Fruit fly (Drosophila melanogaster) whole organism, embryonic: ENCODE results near the gene CG7985.

Source experiments
- Aef1 ChIP-seq: fragments of 200-800 bp; sonication (Bioruptor generic); IDR thresholded peaks from 3 replicates; pipeline ENCODE4 v1.3.6; 2022; ENCODE audit warnings: missing biosample characterization, missing genetic modification characterization
- CG11085 ChIP-seq: fragments of 200-800 bp; sonication (Bioruptor generic); IDR thresholded peaks from 2 replicates; pipeline ENCODE4 v1.3.6; 2022; ENCODE audit warnings: missing biosample characterization, missing genetic modification characterization
- CG11093 ChIP-seq: fragments of 200-800 bp; sonication (Bioruptor generic); IDR thresholded peaks from 3 replicates; pipeline ENCODE4 v1.3.6; 2022; ENCODE audit warnings: missing biosample characterization, missing genetic modification characterization
- CG13894 ChIP-seq: fragments of 200-800 bp; sonication (Bioruptor generic); optimal IDR thresholded peaks from 3 replicates; lab custom pipeline; 2018; ENCODE audit warnings: missing biosample characterization, mild to moderate bottlenecking, missing genetic modification characterization, moderate library complexity
- CG14667 ChIP-seq: fragments of 200-800 bp; sonication (Bioruptor generic); IDR thresholded peaks from 2 replicates; pipeline ENCODE4 v1.3.6; 2022; ENCODE audit warnings: missing biosample characterization, missing genetic modification characterization
- CG1832 ChIP-seq: fragments of 200-800 bp; sonication (Bioruptor generic); optimal IDR thresholded peaks from 2 replicates; lab custom pipeline; 2017; ENCODE audit warnings: missing biosample characterization, mild to moderate bottlenecking, missing genetic modification characterization, inconsistent platforms
- CG18476 ChIP-seq: fragments of 200-800 bp; sonication (Bioruptor generic); optimal IDR thresholded peaks from 2 replicates; lab custom pipeline; 2016; ENCODE audit warnings: missing biosample characterization, mild to moderate bottlenecking, missing genetic modification characterization
- CG2875 ChIP-seq: fragments of 200-800 bp; sonication (Bioruptor generic); optimal IDR thresholded peaks from 2 replicates; lab custom pipeline; 2017; ENCODE audit warnings: missing biosample characterization, mild to moderate bottlenecking, missing genetic modification characterization, missing genetic modification reagents
- CG32767 ChIP-seq: fragments of 200-800 bp; sonication (Bioruptor generic); IDR thresholded peaks from 2 replicates; pipeline ENCODE4 v1.3.6; 2022; ENCODE audit warnings: missing biosample characterization, missing genetic modification characterization
- CG4360 ChIP-seq: fragments of 200-800 bp; sonication (Bioruptor generic); IDR thresholded peaks from 2 replicates; pipeline ENCODE4 v1.3.6; 2022; ENCODE audit warnings: missing biosample characterization, missing genetic modification characterization
- CG4424 ChIP-seq: fragments of 200-800 bp; sonication (Bioruptor generic); optimal IDR thresholded peaks from 3 replicates; lab custom pipeline; 2016; ENCODE audit warnings: missing biosample characterization, missing genetic modification characterization
- CG4854 ChIP-seq: fragments of 200-800 bp; sonication (Bioruptor generic); optimal IDR thresholded peaks from 2 replicates; lab custom pipeline; 2016; ENCODE audit warnings: missing biosample characterization, missing genetic modification characterization, inconsistent platforms
- CG5245 ChIP-seq: fragments of 200-800 bp; sonication (Bioruptor generic); optimal IDR thresholded peaks from 3 replicates; lab custom pipeline; 2016; ENCODE audit warnings: missing biosample characterization, missing genetic modification characterization
- CG6683 ChIP-seq: fragments of 200-800 bp; sonication (Bioruptor generic); optimal IDR thresholded peaks from 2 replicates; lab custom pipeline; 2017; ENCODE audit warnings: missing biosample characterization, mild to moderate bottlenecking, missing genetic modification characterization, missing genetic modification reagents
- CG7963 ChIP-seq: fragments of 200-800 bp; sonication (Bioruptor generic); IDR thresholded peaks from 3 replicates; pipeline ENCODE4 v1.3.6; 2022; ENCODE audit warnings: missing biosample characterization, missing genetic modification characterization; ENCODE audit not compliant: partially characterized antibody
- CG7987 ChIP-seq: fragments of 200-800 bp; sonication (Bioruptor generic); optimal IDR thresholded peaks from 2 replicates; lab custom pipeline; 2018; ENCODE audit warnings: missing biosample characterization, mild to moderate bottlenecking, missing genetic modification characterization, moderate library complexity
- CG8765 ChIP-seq: fragments of 200-800 bp; sonication (Bioruptor generic); IDR thresholded peaks from 2 replicates; pipeline ENCODE4 v1.3.6; 2022; ENCODE audit warnings: missing biosample characterization, missing genetic modification characterization
- CrebB ChIP-seq: fragments of 200-800 bp; sonication (Bioruptor generic); optimal IDR thresholded peaks from 3 replicates; lab custom pipeline; 2018; ENCODE audit warnings: missing biosample characterization, mild to moderate bottlenecking, missing genetic modification characterization
- D19B ChIP-seq: fragments of 200-800 bp; sonication (Bioruptor generic); optimal IDR thresholded peaks from 2 replicates; lab custom pipeline; 2017; ENCODE audit warnings: missing biosample characterization, mild to moderate bottlenecking, missing genetic modification characterization
- Dll ChIP-seq: fragments of 200-800 bp; sonication (Bioruptor generic); IDR thresholded peaks from 4 replicates; pipeline ENCODE4 v1.3.6; 2022; ENCODE audit warnings: missing biosample characterization, missing genetic modification characterization; ENCODE audit not compliant: partially characterized antibody
- Doc3 ChIP-seq: fragments of 200-800 bp; sonication (Bioruptor generic); IDR thresholded peaks from 3 replicates; pipeline ENCODE4 v1.3.6; 2022; ENCODE audit warnings: missing biosample characterization, missing genetic modification characterization; ENCODE audit not compliant: partially characterized antibody
- Ets65A ChIP-seq: fragments of 200-800 bp; sonication (Bioruptor generic); peaks from one replicate; lab custom pipeline; 2016; ENCODE audit warnings: missing biosample characterization, missing genetic modification characterization
- Fer2 ChIP-seq: fragments of 200-800 bp; sonication (Bioruptor generic); optimal IDR thresholded peaks from 2 replicates; lab custom pipeline; 2018; ENCODE audit warnings: missing biosample characterization, mild to moderate bottlenecking, missing genetic modification characterization, moderate library complexity
- GATAe ChIP-seq: fragments of 200-800 bp; sonication (Bioruptor generic); conservative IDR thresholded peaks from 2 replicates; pipeline ENCODE4 v1.3.6; 2022; ENCODE audit warnings: missing biosample characterization, missing genetic modification characterization
- Hmr ChIP-seq: fragments of 200-800 bp; sonication (Bioruptor generic); optimal IDR thresholded peaks from 3 replicates; lab custom pipeline; 2017; ENCODE audit warnings: mild to moderate bottlenecking, missing biosample characterization, missing genetic modification reagents, missing genetic modification characterization
- Hmx ChIP-seq: fragments of 200-800 bp; sonication (Bioruptor generic); optimal IDR thresholded peaks from 2 replicates; lab custom pipeline; 2016; ENCODE audit warnings: missing biosample characterization, missing genetic modification characterization
- Lim3 ChIP-seq: fragments of 200-800 bp; sonication (Bioruptor generic); IDR thresholded peaks from 2 replicates; pipeline ENCODE4 v1.3.6; 2022; ENCODE audit warnings: missing biosample characterization, missing genetic modification characterization
- Meics ChIP-seq: fragments of 200-800 bp; sonication (Bioruptor generic); optimal IDR thresholded peaks from 2 replicates; lab custom pipeline; 2017; ENCODE audit warnings: missing biosample characterization, mild to moderate bottlenecking, missing genetic modification characterization
- NK7.1 ChIP-seq: fragments of 200-800 bp; sonication (Bioruptor generic); optimal IDR thresholded peaks from 3 replicates; lab custom pipeline; 2016; ENCODE audit warnings: missing biosample characterization, missing genetic modification characterization
- Oaz ChIP-seq: fragments of 200-800 bp; sonication (Bioruptor generic); IDR thresholded peaks from 2 replicates; pipeline ENCODE4 v1.3.6; 2022; ENCODE audit warnings: missing biosample characterization, missing genetic modification characterization
- Scr ChIP-seq: fragments of 200-800 bp; sonication (Bioruptor generic); IDR thresholded peaks from 2 replicates; pipeline ENCODE4 v1.3.6; 2022; ENCODE audit warnings: missing biosample characterization, missing genetic modification characterization; ENCODE audit not compliant: partially characterized antibody
- Sox100B ChIP-seq: fragments of 200-800 bp; sonication (Bioruptor generic); optimal IDR thresholded peaks from 3 replicates; lab custom pipeline; 2018; ENCODE audit warnings: missing biosample characterization, mild to moderate bottlenecking, missing genetic modification characterization
- abd-A ChIP-seq: fragments of 200-800 bp; sonication (Bioruptor generic); optimal IDR thresholded peaks from 3 replicates; lab custom pipeline; 2019; ENCODE audit warnings: missing biosample characterization, mild to moderate bottlenecking, missing genetic modification characterization, moderate library complexity
- gfzf ChIP-seq: fragments of 200-800 bp; sonication (Bioruptor generic); optimal IDR thresholded peaks from 2 replicates; lab custom pipeline; 2016; ENCODE audit warnings: missing biosample characterization, mild to moderate bottlenecking, missing genetic modification characterization, moderate library complexity
- hth ChIP-seq: fragments of >200 bp; optimal IDR thresholded peaks from 2 replicates; lab custom pipeline; 2017; ENCODE audit warnings: inconsistent platforms
- lmd ChIP-seq: fragments of 200-800 bp; sonication (Bioruptor generic); IDR thresholded peaks from 2 replicates; pipeline ENCODE4 v1.3.6; 2022; ENCODE audit warnings: missing biosample characterization, missing genetic modification characterization
- lov ChIP-seq, 2 experiments: fragments of 200-800 bp in 1 of 2; fragments of >200 bp in 1 of 2; sonication (Bioruptor generic) in 1 of 2; IDR thresholded peaks in 1 of 2; optimal IDR thresholded peaks in 1 of 2; 2 replicates in 1 of 2; 3 replicates in 1 of 2; pipeline versions ENCODE4 v1.3.6 to Lab custom; 2017 to 2022; ENCODE audit warnings: missing biosample characterization in 1 of 2, missing genetic modification characterization in 1 of 2
- pfk ChIP-seq: fragments of 200-800 bp; sonication (Bioruptor generic); optimal IDR thresholded peaks from 2 replicates; lab custom pipeline; 2018; ENCODE audit warnings: missing biosample characterization, mild to moderate bottlenecking, missing genetic modification characterization, moderate library complexity
- pho ChIP-seq: fragments of 200-800 bp; sonication (Bioruptor generic); optimal IDR thresholded peaks from 2 replicates; lab custom pipeline; 2016; ENCODE audit warnings: missing biosample characterization, missing genetic modification characterization
- pros ChIP-seq: fragments of 200-800 bp; sonication (Bioruptor generic); optimal IDR thresholded peaks from 3 replicates; lab custom pipeline; 2019; ENCODE audit warnings: missing biosample characterization, mild to moderate bottlenecking, missing genetic modification characterization, moderate library complexity
- psq ChIP-seq: fragments of 200-800 bp; sonication (Bioruptor generic); optimal IDR thresholded peaks from 2 replicates; lab custom pipeline; 2017; ENCODE audit warnings: missing biosample characterization, missing genetic modification characterization
- row ChIP-seq: fragments of 200-800 bp; sonication (Bioruptor generic); IDR thresholded peaks from 3 replicates; pipeline ENCODE4 v1.3.6; 2022; ENCODE audit warnings: missing biosample characterization, missing genetic modification characterization
- seq ChIP-seq: fragments of 200-800 bp; sonication (Bioruptor generic); IDR thresholded peaks from 2 replicates; pipeline ENCODE4 v1.3.6; 2022; ENCODE audit warnings: missing biosample characterization, missing genetic modification characterization
- sim ChIP-seq: fragments of 200-800 bp; sonication (Bioruptor generic); IDR thresholded peaks from 2 replicates; pipeline ENCODE4 v1.3.6; 2022; ENCODE audit warnings: missing biosample characterization, missing genetic modification characterization
- ssp ChIP-seq: fragments of 200-800 bp; sonication (Bioruptor generic); IDR thresholded peaks from 2 replicates; pipeline ENCODE4 v1.3.6; 2022; ENCODE audit warnings: missing biosample characterization, missing genetic modification characterization
- stc ChIP-seq: fragments of 200-800 bp; sonication (Bioruptor generic); IDR thresholded peaks from 2 replicates; pipeline ENCODE4 v1.3.6; 2022; ENCODE audit warnings: missing biosample characterization, missing genetic modification characterization
- toy ChIP-seq: fragments of 200-800 bp; sonication (Bioruptor generic); IDR thresholded peaks from 2 replicates; pipeline ENCODE4 v1.3.6; 2022; ENCODE audit warnings: missing biosample characterization, missing genetic modification characterization
- trem ChIP-seq: fragments of 200-800 bp; optimal IDR thresholded peaks from 3 replicates; lab custom pipeline; 2019; ENCODE audit warnings: missing biosample characterization, mild to moderate bottlenecking, missing genetic modification characterization, moderate library complexity
- trh ChIP-seq: fragments of 200-800 bp; sonication (Bioruptor generic); optimal IDR thresholded peaks from 2 replicates; lab custom pipeline; 2016; ENCODE audit warnings: missing biosample characterization, missing genetic modification characterization

The CG7985 gene

dm6 chr3R:18164052-18164722 lies 35.5 kb upstream of the CG7985 start, which contains the start of the genes CG7218 and Cbp20 (continued):
- peak; percentile 69 for TF ChIP-seq CG13894 (tag; lab: Kevin White, UChicago)
- TF ChIP-seq stc (GFP tag; lab: Robert Waterston, UW), result no peak
- peak; percentile 73 for TF ChIP-seq gfzf (GFP tag; lab: Kevin White, UChicago)
- peak; percentile 65; the same call in 2 of the 3 replicates for TF ChIP-seq CG7963 (GFP tag; lab: Robert Waterston, UW)
- TF ChIP-seq CG4424 (GFP tag; lab: Kevin White, UChicago), result peak; percentile 71
- no peak for TF ChIP-seq CG1832
- TF ChIP-seq lov (optimal IDR thresholded peaks at IDR 0.05; lab: Kevin White, UChicago), result no peak
- no peak for TF ChIP-seq lov (GFP tag; IDR thresholded peaks at IDR 0.05; lab: Robert Waterston, UW)
- peak; percentile 42; the same call in 1 of the 2 replicates for TF ChIP-seq CG4360 (GFP tag; lab: Robert Waterston, UW)
- peak; percentile 60 for TF ChIP-seq CG8765 (GFP tag; lab: Robert Waterston, UW)
- TF ChIP-seq seq (GFP tag; lab: Robert Waterston, UW), result no peak
- peak; percentile 94 for TF ChIP-seq Ets65A (GFP tag; lab: Kevin White, UChicago)
- TF ChIP-seq Dll (GFP tag; lab: Robert Waterston, UW), result peak; percentile 96
- TF ChIP-seq CG4854 (GFP tag; lab: Kevin White, UChicago), result peak; percentile 26
- peak; percentile 58; the same call in 1 of the 2 replicates for TF ChIP-seq CG14667 (GFP tag; lab: Robert Waterston, UW)
- TF ChIP-seq D19B (GFP tag; lab: Kevin White, UChicago), result peak; percentile 61
- peak; percentile 64 for TF ChIP-seq pho
- peak; percentile 70 for TF ChIP-seq Meics (GFP tag; lab: Kevin White, UChicago)
- TF ChIP-seq CG18476, result peak; percentile 61
- TF ChIP-seq pros (GFP tag; lab: Kevin White, UChicago), result no peak
- TF ChIP-seq Sox100B (GFP tag; lab: Kevin White, UChicago), result peak; percentile 35
- TF ChIP-seq psq (GFP tag; lab: Kevin White, UChicago), result no peak
- TF ChIP-seq GATAe (GFP tag; lab: Robert Waterston, UW), result no peak
- no peak; the same call in 1 of the 2 replicates for TF ChIP-seq CG32767 (GFP tag; lab: Robert Waterston, UW)
- peak; percentile 3 for TF ChIP-seq CrebB (tag; lab: Kevin White, UChicago)
- peak; percentile 69; the same call in 2 of the 3 replicates for TF ChIP-seq Aef1 (GFP tag; lab: Robert Waterston, UW)
- no peak for TF ChIP-seq CG2875
- TF ChIP-seq lmd (GFP tag; lab: Robert Waterston, UW), result peak; percentile 76
- TF ChIP-seq trem, result peak; percentile 83
- TF ChIP-seq pfk (GFP tag; lab: Kevin White, UChicago), result no peak
- TF ChIP-seq ssp (GFP tag; lab: Robert Waterston, UW), result peak; percentile 34; the same call in 1 of the 2 replicates
- TF ChIP-seq trh, result no peak
- peak; percentile 56 for TF ChIP-seq Fer2 (tag; lab: Kevin White, UChicago)
- TF ChIP-seq Scr, result peak; percentile 91
- TF ChIP-seq toy, result no peak
- no peak for TF ChIP-seq Hmx (GFP tag; lab: Kevin White, UChicago)
- no peak for TF ChIP-seq NK7.1
- TF ChIP-seq CG11085 (GFP tag; lab: Robert Waterston, UW), result peak; percentile 60; the same call in 1 of the 2 replicates
- TF ChIP-seq Hmr (GFP tag; lab: Kevin White, UChicago), result peak; percentile 70
- peak; percentile 55 for TF ChIP-seq CG5245
- peak; percentile 91 for TF ChIP-seq row (GFP tag; lab: Robert Waterston, UW)
- peak; percentile 41; the same call in 1 of the 3 replicates for TF ChIP-seq CG11093 (GFP tag; lab: Robert Waterston, UW)
- TF ChIP-seq Oaz, result no peak
- no peak for TF ChIP-seq Lim3 (GFP tag; lab: Robert Waterston, UW)
- no peak for TF ChIP-seq hth (lab: Kevin White, UChicago)
- TF ChIP-seq abd-A (tag; lab: Kevin White, UChicago), result peak; percentile 60
- TF ChIP-seq sim (GFP tag; lab: Robert Waterston, UW), result no peak
- TF ChIP-seq CG6683 (GFP tag; lab: Kevin White, UChicago), result no peak
- peak; percentile 88 for TF ChIP-seq Doc3 (GFP tag; lab: Robert Waterston, UW)
- peak; percentile 54 for TF ChIP-seq CG7987 (GFP tag; lab: Kevin White, UChicago)
